Fruit fly (Drosophila melanogaster) whole organism: Measurements from ENCODE around the gene CG34293.

Experiments
- CG8478 ChIP-seq: fragments of >200 bp; optimal IDR thresholded peaks from 2 replicates; lab custom pipeline; 2018; ENCODE audit warnings: inconsistent platforms
- pan ChIP-seq: fragments of >200 bp; optimal IDR thresholded peaks from 2 replicates; lab custom pipeline; 2017
- psq ChIP-seq: fragments of >200 bp; optimal IDR thresholded peaks from 2 replicates; lab custom pipeline; 2017
- usp ChIP-seq: fragments of >200 bp; optimal IDR thresholded peaks from 2 replicates; lab custom pipeline; 2017; ENCODE audit warnings: missing biosample characterization, missing genetic modification characterization, mixed read lengths

DNA sequence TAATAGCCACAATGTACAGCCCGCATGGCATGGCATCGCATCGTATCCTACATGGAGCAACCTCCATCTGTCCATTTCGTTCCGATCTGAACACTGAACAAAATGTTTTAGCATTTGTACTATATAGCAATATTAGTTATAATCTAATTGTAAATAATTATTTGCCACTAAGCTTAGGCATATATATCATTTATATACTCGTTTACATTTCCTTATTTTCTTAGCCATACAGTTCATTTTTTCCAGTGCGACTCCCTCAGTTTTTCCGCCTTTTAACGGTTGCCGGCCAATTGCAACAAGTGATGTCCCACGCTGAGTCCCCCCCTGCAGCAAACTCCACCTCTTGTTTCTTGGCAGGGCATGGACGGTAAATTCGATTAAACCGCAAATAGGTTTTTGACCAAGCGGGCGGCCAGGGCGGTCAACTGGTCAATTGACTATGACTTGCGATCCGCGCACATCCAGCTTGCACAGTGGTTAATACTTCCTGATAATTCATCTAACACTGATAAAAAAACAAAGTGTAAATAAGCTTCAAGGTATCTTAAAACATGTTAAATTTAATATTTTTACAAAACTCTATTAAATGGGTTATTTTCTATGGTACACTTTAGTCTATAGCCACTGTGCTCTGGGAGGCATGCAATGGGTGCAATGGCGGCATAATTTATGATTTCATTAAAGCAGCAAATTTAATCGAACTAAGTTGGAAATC, 44.3 kb upstream of the CG34293 start:
- TF ChIP-seq psq (lab: Kevin White, UChicago) (no peak), usp (GFP tag; lab: Kevin White, UChicago) (no peak), CG8478 (lab: Kevin White, UChicago) (no peak), pan (lab: Kevin White, UChicago) (no peak)
